Worm (Caenorhabditis elegans): ENCODE measurements around the gene W04E12.7.

DNA sequence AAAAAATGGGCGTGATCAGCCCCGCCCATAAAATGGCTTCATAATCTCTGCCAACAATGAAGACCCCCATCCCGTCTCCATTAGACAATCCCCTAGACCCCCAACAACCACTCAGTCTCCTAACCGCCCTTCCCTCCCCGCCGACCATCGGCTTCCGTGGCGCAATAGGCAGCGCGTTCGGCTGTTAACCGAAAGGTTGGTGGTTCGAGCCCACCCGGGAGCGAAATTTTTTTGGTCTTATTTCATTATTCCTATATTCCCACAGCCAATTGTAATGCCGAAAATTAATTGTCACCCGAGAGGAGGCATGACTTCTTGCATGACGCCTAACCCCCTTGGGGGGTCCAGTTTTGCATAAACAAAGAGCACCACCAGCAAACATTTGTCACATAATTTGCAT, 14.5 kb downstream of the W04E12.7 start:
- TF ChIP-seq T22C8.4 (GFP tag; IDR thresholded peaks at IDR 0.05) (peak; percentile 72), flt-1 (GFP tag; IDR thresholded peaks at IDR 0.05) (peak; percentile 93), klf-2 (GFP tag; conservative IDR thresholded peaks at IDR 0.05) (0 out of 2 replicates have a peak, but pooled peaks have one; percentile 32), tab-1 (GFP tag; IDR thresholded peaks at IDR 0.05) (peak; percentile 85), med-1 (GFP tag; optimal IDR thresholded peaks at IDR 0.05; ENCODE audit: insufficient read depth) (peak; percentile 42), ztf-29 (GFP tag; IDR thresholded peaks at IDR 0.05) (peak; percentile 64; the same call in 1 of the 2 replicates)
